Fruit fly (Drosophila melanogaster): Measurements from ENCODE around the gene CG33700.

Gene CG33700

dm6 chr3L:9546875-9547324 is 21.6 kb upstream of the CG33700 start, which contains the start of gene CG42673 (continued):
- peak; percentile 33 for TF ChIP-seq CG31365 (tag; optimal IDR thresholded peaks at IDR 0.05)
- peak; percentile 8 for TF ChIP-seq ash1 (GFP tag; optimal IDR thresholded peaks at IDR 0.05)
- peak; percentile 95 for TF ChIP-seq Deaf1 (tag; optimal IDR thresholded peaks at IDR 0.05)
- TF ChIP-seq C15 (GFP tag; IDR thresholded peaks at IDR 0.05), result no peak
- no peak for TF ChIP-seq CG30431 (GFP tag; optimal IDR thresholded peaks at IDR 0.05)
- peak; percentile 22; the same call in 1 of the 2 replicates for TF ChIP-seq bowl (GFP tag; IDR thresholded peaks at IDR 0.05)
- TF ChIP-seq ap (GFP tag; IDR thresholded peaks at IDR 0.05), result no peak
- TF ChIP-seq crol (GFP tag; IDR thresholded peaks at IDR 0.05), result peak; percentile 98
- no peak for TF ChIP-seq Sry-δ (GFP tag; optimal IDR thresholded peaks at IDR 0.05)
- no peak for TF ChIP-seq CG42726 (GFP tag; IDR thresholded peaks at IDR 0.05; ENCODE audit: partially characterized antibody)
- TF ChIP-seq gsb-n (tag; optimal IDR thresholded peaks at IDR 0.05), result no peak
- no peak for TF ChIP-seq CG2202 (tag; optimal IDR thresholded peaks at IDR 0.05)
- TF ChIP-seq odd (GFP tag; optimal IDR thresholded peaks at IDR 0.05), result peak; percentile 26
- TF ChIP-seq abd-A (tag; optimal IDR thresholded peaks at IDR 0.05), result peak; percentile 83
- peak; percentile 86 to 89 for TF ChIP-seq Trl (optimal IDR thresholded peaks at IDR 0.05)
- TF ChIP-seq Trl (GFP tag; optimal IDR thresholded peaks at IDR 0.05), result peak; percentile 15
- TF ChIP-seq CG7786 (GFP tag; optimal IDR thresholded peaks at IDR 0.05), result no peak
- TF ChIP-seq CG10147 (GFP tag; optimal IDR thresholded peaks at IDR 0.05), result peak; percentile 16
- TF ChIP-seq CG6254 (GFP tag; optimal IDR thresholded peaks at IDR 0.05), result peak; percentile 98
- TF ChIP-seq kni (GFP tag; optimal IDR thresholded peaks at IDR 0.05), result peak; percentile 32
- no peak for TF ChIP-seq sisA (GFP tag; IDR thresholded peaks at IDR 0.05)
- TF ChIP-seq cad (GFP tag; optimal IDR thresholded peaks at IDR 0.05), result no peak
- TF ChIP-seq prd (optimal IDR thresholded peaks at IDR 0.05), result no peak
- TF ChIP-seq prd (GFP tag; IDR thresholded peaks at IDR 0.05), result no peak
- TF ChIP-seq hbn (GFP tag; IDR thresholded peaks at IDR 0.05; ENCODE audit: partially characterized antibody), result peak; percentile 47; the same call in 1 of the 2 replicates
- TF ChIP-seq Neu2 (GFP tag; optimal IDR thresholded peaks at IDR 0.05; ENCODE audit: borderline replicate concordance), result no peak
- no peak for TF ChIP-seq CG4730 (GFP tag; IDR thresholded peaks at IDR 0.05)
- peak; percentile 95 for TF ChIP-seq Jarid2 (GFP tag; optimal IDR thresholded peaks at IDR 0.05)
- TF ChIP-seq CG8290 (GFP tag; optimal IDR thresholded peaks at IDR 0.05), result no peak
- peak in 1 of 2 experiments; percentile 19 for TF ChIP-seq CG8290 (tag; optimal IDR thresholded peaks at IDR 0.05)
- no peak for TF ChIP-seq CG18476 (GFP tag; optimal IDR thresholded peaks at IDR 0.05)
- TF ChIP-seq her (GFP tag; optimal IDR thresholded peaks at IDR 0.05), result peak; percentile 17
- peak; percentile 50; the same call in 1 of the 2 replicates for TF ChIP-seq unc-4 (GFP tag; IDR thresholded peaks at IDR 0.05; ENCODE audit: partially characterized antibody)
- no peak for TF ChIP-seq Dad (GFP tag; optimal IDR thresholded peaks at IDR 0.05)
- no peak for TF ChIP-seq CG5953 (GFP tag; IDR thresholded peaks at IDR 0.05)
- TF ChIP-seq D19A (tag; optimal IDR thresholded peaks at IDR 0.05), result no peak
- peak; percentile 46 for TF ChIP-seq CG3281 (GFP tag; optimal IDR thresholded peaks at IDR 0.05)
- TF ChIP-seq CG1233 (GFP tag; optimal IDR thresholded peaks at IDR 0.05), result no peak
- TF ChIP-seq Drgx (GFP tag; IDR thresholded peaks at IDR 0.05), result peak; percentile 60
- TF ChIP-seq Dll (GFP tag; IDR thresholded peaks at IDR 0.05; ENCODE audit: partially characterized antibody), result peak; percentile 56; the same call in 2 of the 4 replicates
- no peak for TF ChIP-seq CG9876 (GFP tag; optimal IDR thresholded peaks at IDR 0.05)
- no peak for TF ChIP-seq hb (GFP tag; IDR thresholded peaks at IDR 0.05; ENCODE audit: partially characterized antibody)
- TF ChIP-seq sna (GFP tag; IDR thresholded peaks at IDR 0.05; ENCODE audit: partially characterized antibody), result peak; percentile 66; the same call in 1 of the 2 replicates
- TF ChIP-seq Tbp (GFP tag; optimal IDR thresholded peaks at IDR 0.05), result no peak
- TF ChIP-seq chinmo (GFP tag; IDR thresholded peaks at IDR 0.05; ENCODE audit: partially characterized antibody), result peak; percentile 84; the same call in 2 of the 4 replicates
- TF ChIP-seq nau (GFP tag; optimal IDR thresholded peaks at IDR 0.05), result peak; percentile 27
- TF ChIP-seq eve (GFP tag; optimal IDR thresholded peaks at IDR 0.05), result no peak
- no peak for TF ChIP-seq CG6175 (GFP tag; IDR thresholded peaks at IDR 0.05)
- 0 out of 2 replicates have a peak, but pooled peaks have one; percentile 18 for TF ChIP-seq Scr (GFP tag; IDR thresholded peaks at IDR 0.05; ENCODE audit: partially characterized antibody)
- no peak for TF ChIP-seq CG2889 (GFP tag; IDR thresholded peaks at IDR 0.05)
- no peak for TF ChIP-seq CG6683 (GFP tag; optimal IDR thresholded peaks at IDR 0.05)

Measured in whole organism, embryonic.